Fruit fly (Drosophila melanogaster) S2 (cell line): ENCODE results near the gene CG15754.

Experiments used
- CG8478 ChIP-seq: fragments of >200 bp; optimal IDR thresholded peaks from 2 replicates; lab custom pipeline; 2018
- CTCF ChIP-seq, 2 experiments: fragments of >200 bp; optimal IDR thresholded peaks; 2 replicates each; lab custom pipeline; 2018

dm6 chrX:13534100-13534499 is 6.3 kb downstream of the CG15754 start, which contains the start of gene CG15756:
- TF ChIP-seq CG8478 (lab: Kevin White, UChicago), result no peak
- TF ChIP-seq CTCF (optimal IDR thresholded peaks at IDR 0.05; lab: Kevin White, UChicago), result no peak
